Worm (Caenorhabditis elegans): ENCODE results near the gene tsp-17.

tsp-17 gene

DNA sequence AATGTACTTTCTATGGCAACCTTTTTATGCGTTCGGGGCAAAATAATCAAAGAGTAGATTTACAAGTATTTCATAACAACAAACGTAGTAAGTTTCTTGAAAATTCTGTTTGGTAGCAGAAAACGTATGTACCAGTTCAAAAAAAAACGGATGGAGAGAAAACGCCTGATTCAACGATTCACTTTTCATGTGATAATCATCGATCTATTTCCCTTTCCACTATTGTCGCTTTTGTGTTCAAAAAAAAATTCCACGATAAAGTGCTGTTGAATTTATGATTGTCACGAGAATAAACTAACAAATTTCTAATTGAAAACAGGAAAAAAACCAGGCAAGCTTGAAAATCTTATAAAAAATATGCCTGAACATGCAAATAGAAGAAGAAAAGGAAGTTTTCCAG lies 14.9 kb downstream of the tsp-17 start:
- TF ChIP-seq unc-55 (GFP tag; optimal IDR thresholded peaks at IDR 0.05) (no peak), F13H6.1 (tag; optimal IDR thresholded peaks at IDR 0.05) (no peak), R02D3.7 (tag; optimal IDR thresholded peaks at IDR 0.05) (no peak), sma-9 (GFP tag; optimal IDR thresholded peaks at IDR 0.05) (no peak), sma-9 (tag; optimal IDR thresholded peaks at IDR 0.05) (no peak), sma-3 (GFP tag; optimal IDR thresholded peaks at IDR 0.05) (no peak), nhr-25 (tag; optimal IDR thresholded peaks at IDR 0.05) (no peak), egl-27 (tag; optimal IDR thresholded peaks at IDR 0.05) (no peak), ama-1 (optimal IDR thresholded peaks at IDR 0.05) (no peak), fos-1 (tag; optimal IDR thresholded peaks at IDR 0.05) (no peak), elt-1 (tag; optimal IDR thresholded peaks at IDR 0.05) (no peak), ZK546.5 (tag; optimal IDR thresholded peaks at IDR 0.05) (no peak), nhr-21 (tag; optimal IDR thresholded peaks at IDR 0.05) (no peak), lsy-2 (tag; optimal IDR thresholded peaks at IDR 0.05) (no peak), ceh-16 (tag; optimal IDR thresholded peaks at IDR 0.05) (no peak), lin-11 (tag; optimal IDR thresholded peaks at IDR 0.05) (no peak), ceh-82 (tag; optimal IDR thresholded peaks at IDR 0.05) (no peak)

DNA sequence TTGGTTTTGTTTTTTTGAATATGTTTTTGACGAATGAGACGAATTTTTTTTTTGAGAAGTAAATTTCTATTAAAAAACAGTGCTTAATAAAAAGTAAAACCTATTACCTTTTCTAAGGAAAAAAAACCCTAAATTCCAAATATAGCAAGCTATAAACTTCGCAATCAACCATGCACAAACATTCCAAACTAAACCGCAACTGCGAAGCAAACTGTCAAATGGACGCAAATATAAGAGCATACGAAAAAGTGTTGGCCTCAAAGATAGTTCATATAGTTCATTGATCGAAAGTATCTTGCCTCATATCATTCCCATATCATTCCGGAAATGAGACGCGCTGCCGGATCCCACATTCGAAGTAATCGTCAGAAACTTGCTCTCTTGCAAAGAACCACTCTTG lies 15.6 kb downstream of the tsp-17 start, which contains the start of gene C01C4.3:
Gene C01C4.3 (plus strand): TSS at position 301 of the 400 bp plus-strand sequence.
- TF ChIP-seq nhr-23 (tag; optimal IDR thresholded peaks at IDR 0.05), result no peak
- no peak for TF ChIP-seq C34F6.9 (tag; optimal IDR thresholded peaks at IDR 0.05)
- no peak for TF ChIP-seq unc-39 (tag; optimal IDR thresholded peaks at IDR 0.05)
- no peak for TF ChIP-seq R02D3.7 (tag; optimal IDR thresholded peaks at IDR 0.05)
- TF ChIP-seq nhr-6 (tag; optimal IDR thresholded peaks at IDR 0.05), result no peak
- TF ChIP-seq lin-39 (tag; optimal IDR thresholded peaks at IDR 0.05), result no peak
- no peak for TF ChIP-seq ZK546.5 (tag; optimal IDR thresholded peaks at IDR 0.05)
- TF ChIP-seq mdl-1 (tag; optimal IDR thresholded peaks at IDR 0.05), result no peak
- TF ChIP-seq nhr-11 (tag; optimal IDR thresholded peaks at IDR 0.05), result no peak
- no peak for TF ChIP-seq ama-1 (optimal IDR thresholded peaks at IDR 0.05)
- TF ChIP-seq ztf-4 (tag; optimal IDR thresholded peaks at IDR 0.05), result no peak
- TF ChIP-seq skn-1 (tag; optimal IDR thresholded peaks at IDR 0.05), result no peak
- TF ChIP-seq gmeb-1 (tag; optimal IDR thresholded peaks at IDR 0.05), result no peak
- TF ChIP-seq ztf-1 (GFP tag; conservative IDR thresholded peaks at IDR 0.05), result no peak
- TF ChIP-seq F13H6.1 (tag; optimal IDR thresholded peaks at IDR 0.05), result no peak
- TF ChIP-seq sma-9 (GFP tag; optimal IDR thresholded peaks at IDR 0.05), result no peak
- no peak for TF ChIP-seq sma-9 (tag; optimal IDR thresholded peaks at IDR 0.05)
- TF ChIP-seq egl-27 (tag; optimal IDR thresholded peaks at IDR 0.05), result no peak
- no peak for TF ChIP-seq lsy-2 (tag; optimal IDR thresholded peaks at IDR 0.05)
- no peak for TF ChIP-seq nhr-21 (tag; optimal IDR thresholded peaks at IDR 0.05)

DNA sequence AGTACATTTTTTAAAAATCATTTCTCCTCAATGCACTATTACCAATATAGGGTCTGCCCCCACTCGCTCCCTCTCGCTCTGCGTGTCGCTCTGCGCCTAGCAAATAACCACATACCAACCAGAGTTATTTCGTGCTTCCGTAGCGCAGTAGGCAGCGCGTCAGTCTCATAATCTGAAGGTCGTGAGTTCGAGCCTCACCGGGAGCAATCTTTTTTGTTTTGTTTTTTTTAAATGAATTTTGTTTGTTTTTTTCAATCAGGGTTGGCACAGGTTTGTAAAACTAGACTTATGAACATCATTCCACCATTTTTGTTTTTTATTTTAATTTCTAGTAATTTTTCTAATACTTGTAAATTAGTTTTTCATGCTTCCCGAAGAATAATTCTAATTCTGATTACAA lies 16.7 kb downstream of the tsp-17 start:
- TF ChIP-seq Y55F3AM.14 (GFP tag; optimal IDR thresholded peaks at IDR 0.05) (no peak), R02D3.7 (tag; optimal IDR thresholded peaks at IDR 0.05) (no peak), ceh-16 (tag; optimal IDR thresholded peaks at IDR 0.05) (no peak), gmeb-1 (tag; optimal IDR thresholded peaks at IDR 0.05) (peak; percentile 45), ztf-4 (tag; optimal IDR thresholded peaks at IDR 0.05) (no peak), nhr-10 (tag; optimal IDR thresholded peaks at IDR 0.05) (no peak), nhr-11 (tag; optimal IDR thresholded peaks at IDR 0.05) (no peak), ztf-1 (GFP tag; conservative IDR thresholded peaks at IDR 0.05) (no peak), aly-2 (tag; optimal IDR thresholded peaks at IDR 0.05) (no peak), lin-13 (GFP tag; optimal IDR thresholded peaks at IDR 0.05) (peak; percentile 45), nhr-129 (tag; optimal IDR thresholded peaks at IDR 0.05) (peak; percentile 79), blmp-1 (tag; optimal IDR thresholded peaks at IDR 0.05; ENCODE audit: insufficient read depth) (no peak), nhr-21 (tag; optimal IDR thresholded peaks at IDR 0.05) (peak; percentile 14), elt-1 (tag; optimal IDR thresholded peaks at IDR 0.05) (no peak), nhr-12 (tag; optimal IDR thresholded peaks at IDR 0.05) (no peak), fos-1 (tag; optimal IDR thresholded peaks at IDR 0.05) (peak; percentile 57), unc-39 (tag; optimal IDR thresholded peaks at IDR 0.05) (no peak), mab-5 (tag; optimal IDR thresholded peaks at IDR 0.05) (peak; percentile 49), F13H6.1 (tag; optimal IDR thresholded peaks at IDR 0.05) (peak; percentile 76), lin-11 (tag; optimal IDR thresholded peaks at IDR 0.05) (peak; percentile 35), skn-1 (tag; optimal IDR thresholded peaks at IDR 0.05) (no peak), nhr-237 (tag; optimal IDR thresholded peaks at IDR 0.05) (no peak), ZK546.5 (tag; optimal IDR thresholded peaks at IDR 0.05) (no peak), nhr-77 (tag; optimal IDR thresholded peaks at IDR 0.05) (no peak), C34F6.9 (tag; optimal IDR thresholded peaks at IDR 0.05) (peak; percentile 41), nhr-23 (tag; optimal IDR thresholded peaks at IDR 0.05) (no peak), sma-9 (GFP tag; optimal IDR thresholded peaks at IDR 0.05) (peak; percentile 81), sma-9 (tag; optimal IDR thresholded peaks at IDR 0.05) (no peak), ztf-11 (tag; optimal IDR thresholded peaks at IDR 0.05) (no peak), sem-4 (tag; optimal IDR thresholded peaks at IDR 0.05) (peak; percentile 9), nhr-25 (tag; optimal IDR thresholded peaks at IDR 0.05) (peak; percentile 4), mbf-1 (tag; optimal IDR thresholded peaks at IDR 0.05) (no peak), dmd-4 (tag; optimal IDR thresholded peaks at IDR 0.05) (no peak), lsy-2 (tag; optimal IDR thresholded peaks at IDR 0.05) (peak; percentile 42 to 53), snpc-4 (tag; optimal IDR thresholded peaks at IDR 0.05) (no peak), mdl-1 (tag; optimal IDR thresholded peaks at IDR 0.05) (no peak), elt-3 (tag; optimal IDR thresholded peaks at IDR 0.05) (no peak), unc-55 (GFP tag; optimal IDR thresholded peaks at IDR 0.05) (peak; percentile 79), peb-1 (tag; optimal IDR thresholded peaks at IDR 0.05) (no peak), nhr-6 (tag; optimal IDR thresholded peaks at IDR 0.05) (no peak), ama-1 (optimal IDR thresholded peaks at IDR 0.05) (no peak), lin-39 (tag; optimal IDR thresholded peaks at IDR 0.05) (peak; percentile 7), ceh-82 (tag; optimal IDR thresholded peaks at IDR 0.05) (no peak), sma-3 (GFP tag; optimal IDR thresholded peaks at IDR 0.05) (peak; percentile 40)
